Fruit fly (Drosophila melanogaster): ENCODE results near the gene CG14957.

Gene CG14957

DNA sequence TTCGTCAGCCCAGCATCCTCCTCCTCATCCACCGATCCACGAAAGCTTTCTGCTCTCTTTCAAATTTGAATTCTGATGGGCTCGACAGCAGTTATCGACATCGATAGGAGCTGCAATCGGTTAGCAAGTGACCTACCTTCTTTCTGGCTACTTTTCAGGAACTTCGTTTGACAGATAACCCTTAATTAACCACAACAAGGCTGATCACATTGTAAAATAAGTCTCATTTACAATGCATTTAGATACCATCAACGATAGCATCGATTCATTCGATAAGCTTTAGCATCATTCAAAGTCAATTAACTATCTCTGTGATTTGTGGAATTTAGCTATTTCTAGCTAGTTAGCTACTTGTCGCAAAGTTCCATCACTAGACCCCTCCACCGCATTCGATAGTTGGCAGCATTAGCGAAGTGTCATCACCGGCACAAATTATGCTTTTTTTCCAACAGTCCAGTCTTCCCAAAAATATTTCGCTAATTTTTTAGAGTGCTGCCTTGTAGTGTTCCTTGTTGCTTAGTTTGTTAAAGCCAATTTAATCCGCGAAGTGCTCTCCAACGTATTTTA lies 8.8 kb upstream of the CG14957 start, which contains the start of the genes MnM and Girdin (continued):
- TF ChIP-seq gfzf (GFP tag; optimal IDR thresholded peaks at IDR 0.05): peak; percentile 34
- TF ChIP-seq CG8765 (GFP tag; IDR thresholded peaks at IDR 0.05): no peak
- TF ChIP-seq fd3F (GFP tag; optimal IDR thresholded peaks at IDR 0.05): peak; percentile 43
- no peak for TF ChIP-seq salm (tag; optimal IDR thresholded peaks at IDR 0.05)
- TF ChIP-seq CG4854 (GFP tag; optimal IDR thresholded peaks at IDR 0.05): no peak
- peak; percentile 65 for TF ChIP-seq phol (tag; optimal IDR thresholded peaks at IDR 0.05)
- peak; percentile 74 for TF ChIP-seq mam (GFP tag; optimal IDR thresholded peaks at IDR 0.05)
- no peak for TF ChIP-seq GATAe (GFP tag; conservative IDR thresholded peaks at IDR 0.05)
- no peak for TF ChIP-seq B-H1 (GFP tag; IDR thresholded peaks at IDR 0.05)
- TF ChIP-seq Aef1 (GFP tag; IDR thresholded peaks at IDR 0.05): 0 out of 3 replicates have a peak, but pooled peaks have one; percentile 21
- TF ChIP-seq gro (GFP tag; optimal IDR thresholded peaks at IDR 0.05): peak; percentile 63
- TF ChIP-seq sens-2 (GFP tag; IDR thresholded peaks at IDR 0.05): no peak
- TF ChIP-seq crol (GFP tag; IDR thresholded peaks at IDR 0.05): no peak
- peak; percentile 36 for TF ChIP-seq CG10979 (tag; optimal IDR thresholded peaks at IDR 0.05)
- peak; percentile 19 for TF ChIP-seq YL-1 (GFP tag; optimal IDR thresholded peaks at IDR 0.05)
- peak; percentile 55 for TF ChIP-seq CG10462 (GFP tag; optimal IDR thresholded peaks at IDR 0.05)
- peak; percentile 41; the same call in 1 of the 2 replicates for TF ChIP-seq Xrp1 (GFP tag; IDR thresholded peaks at IDR 0.05)
- TF ChIP-seq CG31441 (GFP tag; IDR thresholded peaks at IDR 0.05): no peak
- TF ChIP-seq CG2202 (tag; optimal IDR thresholded peaks at IDR 0.05): no peak
- no peak for TF ChIP-seq Sox100B (GFP tag; optimal IDR thresholded peaks at IDR 0.05)
- TF ChIP-seq pzg (GFP tag; optimal IDR thresholded peaks at IDR 0.05): peak; percentile 82
- peak; percentile 77 for TF ChIP-seq Hsf (GFP tag; optimal IDR thresholded peaks at IDR 0.05)
- 0 out of 2 replicates have a peak, but pooled peaks have one; percentile 8 for TF ChIP-seq H2.0 (GFP tag; IDR thresholded peaks at IDR 0.05)
- TF ChIP-seq CG1647 (GFP tag; optimal IDR thresholded peaks at IDR 0.05): peak; percentile 23
- TF ChIP-seq CG13123 (GFP tag; optimal IDR thresholded peaks at IDR 0.05): no peak
- TF ChIP-seq seq (GFP tag; IDR thresholded peaks at IDR 0.05): no peak
- no peak for TF ChIP-seq Vsx1 (GFP tag; optimal IDR thresholded peaks at IDR 0.05)
- TF ChIP-seq az2 (GFP tag; optimal IDR thresholded peaks at IDR 0.05): peak; percentile 56
- no peak for TF ChIP-seq gcm (GFP tag; optimal IDR thresholded peaks at IDR 0.05)
- TF ChIP-seq Oaz (GFP tag; IDR thresholded peaks at IDR 0.05): no peak
- peak; percentile 43 for TF ChIP-seq Max (GFP tag; optimal IDR thresholded peaks at IDR 0.05)
- peak; percentile 29 for TF ChIP-seq Dek (tag; optimal IDR thresholded peaks at IDR 0.05)
- peak; percentile 61 for TF ChIP-seq Dbx (GFP tag; IDR thresholded peaks at IDR 0.05)
- no peak for TF ChIP-seq CG43689 (GFP tag; IDR thresholded peaks at IDR 0.05)
- no peak for TF ChIP-seq CG17912 (GFP tag; optimal IDR thresholded peaks at IDR 0.05)
- TF ChIP-seq insv (GFP tag; optimal IDR thresholded peaks at IDR 0.05): no peak
- peak; percentile 10; the same call in 1 of the 2 replicates for TF ChIP-seq Poxn (GFP tag; IDR thresholded peaks at IDR 0.05)
- no peak for TF ChIP-seq CG4707 (GFP tag; optimal IDR thresholded peaks at IDR 0.05)
- peak; percentile 38 for TF ChIP-seq CG14965 (GFP tag; optimal IDR thresholded peaks at IDR 0.05; ENCODE audit: borderline replicate concordance)
- TF ChIP-seq Dip2 (GFP tag; IDR thresholded peaks at IDR 0.05): no peak
- peak; percentile 70 for TF ChIP-seq CG13424 (tag; optimal IDR thresholded peaks at IDR 0.05)
- TF ChIP-seq CG2712 (tag; optimal IDR thresholded peaks at IDR 0.05): peak; percentile 55
- no peak for TF ChIP-seq nom (GFP tag; optimal IDR thresholded peaks at IDR 0.05)
- no peak for TF ChIP-seq Sox102F (GFP tag; optimal IDR thresholded peaks at IDR 0.05)
- peak; percentile 32 for TF ChIP-seq CG18764 (GFP tag; optimal IDR thresholded peaks at IDR 0.05)
- peak; percentile 74 for TF ChIP-seq tx (GFP tag; optimal IDR thresholded peaks at IDR 0.05)
- no peak for TF ChIP-seq dan (GFP tag; IDR thresholded peaks at IDR 0.05)
- peak; percentile 51 for TF ChIP-seq slp2 (GFP tag; optimal IDR thresholded peaks at IDR 0.05)
- no peak for TF ChIP-seq gt (GFP tag; IDR thresholded peaks at IDR 0.05)
- no peak for TF ChIP-seq Fer3 (tag; optimal IDR thresholded peaks at IDR 0.05)
- peak; percentile 87 for TF ChIP-seq CG30403 (GFP tag; optimal IDR thresholded peaks at IDR 0.05)

Measured in whole organism, embryonic.